Fruit fly (Drosophila melanogaster): Measurements from ENCODE around the gene GstD2.
A peak's percentile ranks its signal among the peaks of the same experiment; 100 is the strongest.

The GstD2 gene

DNA sequence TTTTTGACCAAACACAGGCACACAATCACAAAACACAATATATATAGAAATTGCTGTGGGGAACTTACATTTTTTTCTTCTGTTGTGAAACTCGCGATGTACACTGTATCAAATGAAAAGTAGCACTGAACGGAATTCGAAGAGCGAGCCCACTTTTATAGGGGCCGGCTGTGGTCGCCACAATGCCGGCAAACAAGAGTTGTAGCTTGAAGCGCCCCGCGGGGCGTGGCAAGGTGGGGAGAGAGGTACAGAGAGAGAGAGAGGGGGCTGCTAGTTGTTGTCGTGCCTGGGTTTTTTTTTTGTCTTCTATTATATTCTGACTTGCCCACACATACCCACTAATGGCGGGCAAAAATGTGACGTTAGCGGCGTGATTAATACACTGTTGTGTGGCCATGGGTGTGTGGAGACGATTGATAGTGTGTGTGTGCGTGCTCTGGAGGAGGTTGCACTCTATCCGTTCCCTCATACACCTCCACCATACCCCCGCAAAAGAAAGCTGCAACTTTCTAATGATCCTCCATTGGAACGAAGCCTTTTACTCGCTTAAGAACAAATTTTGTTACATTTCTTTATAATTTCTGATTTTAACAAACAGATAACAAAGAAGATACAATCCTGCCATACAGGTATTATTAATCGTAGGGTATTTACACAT is 2.5 kb upstream of the GstD2 start, which contains the start of gene GstD1 (continued):
- TF ChIP-seq HmgD (GFP tag; optimal IDR thresholded peaks at IDR 0.05) (no peak), CG3163 (GFP tag; optimal IDR thresholded peaks at IDR 0.05) (peak; percentile 95), tgo (GFP tag; IDR thresholded peaks at IDR 0.05) (no peak; the same call in 2 of the 3 replicates), Bgb (GFP tag; IDR thresholded peaks at IDR 0.05; ENCODE audit: partially characterized antibody) (peak; percentile 63), CG13894 (tag; optimal IDR thresholded peaks at IDR 0.05) (peak; percentile 70), Opbp (GFP tag; IDR thresholded peaks at IDR 0.05; ENCODE audit: partially characterized antibody) (peak; percentile 35; the same call in 2 of the 3 replicates), Meics (GFP tag; optimal IDR thresholded peaks at IDR 0.05) (peak; percentile 73), CG12236 (GFP tag; optimal IDR thresholded peaks at IDR 0.05) (no peak), crol (GFP tag; IDR thresholded peaks at IDR 0.05) (peak; percentile 100), NK7.1 (GFP tag; optimal IDR thresholded peaks at IDR 0.05) (peak; percentile 33), sc (optimal IDR thresholded peaks at IDR 0.05) (no peak), sc (GFP tag; optimal IDR thresholded peaks at IDR 0.05) (no peak), slp2 (GFP tag; optimal IDR thresholded peaks at IDR 0.05) (peak; percentile 39), zen2 (GFP tag; IDR thresholded peaks at IDR 0.05; ENCODE audit: partially characterized antibody) (peak; percentile 38; the same call in 1 of the 3 replicates), cg (GFP tag; optimal IDR thresholded peaks at IDR 0.05) (peak; percentile 76), E2f1 (GFP tag; IDR thresholded peaks at IDR 0.05) (peak; percentile 51), bab2 (GFP tag; optimal IDR thresholded peaks at IDR 0.05) (peak; percentile 51), vvl (GFP tag; IDR thresholded peaks at IDR 0.05) (peak; percentile 44; the same call in 1 of the 2 replicates), CG12219 (GFP tag; optimal IDR thresholded peaks at IDR 0.05) (no peak), Atf-2 (GFP tag; optimal IDR thresholded peaks at IDR 0.05) (no peak), CoRest (tag; optimal IDR thresholded peaks at IDR 0.05) (peak; percentile 26), CG13624 (GFP tag; optimal IDR thresholded peaks at IDR 0.05) (peak; percentile 21), esg (GFP tag; conservative IDR thresholded peaks at IDR 0.05) (peak; percentile 16; the same call in 1 of the 2 replicates), danr (GFP tag; IDR thresholded peaks at IDR 0.05) (no peak), CG4282 (GFP tag; optimal IDR thresholded peaks at IDR 0.05) (peak; percentile 3), Stat92E (GFP tag; optimal IDR thresholded peaks at IDR 0.05) (peak in 1 of 3 experiments; percentile 21), Abd-B (GFP tag; optimal IDR thresholded peaks at IDR 0.05) (peak; percentile 21), CG1603 (tag; optimal IDR thresholded peaks at IDR 0.05) (peak; percentile 6), bbx (GFP tag; IDR thresholded peaks at IDR 0.05; ENCODE audit: partially characterized antibody) (0 out of 2 replicates have a peak, but pooled peaks have one; percentile 28), ewg (GFP tag; optimal IDR thresholded peaks at IDR 0.05) (peak; percentile 21), CG6791 (GFP tag; IDR thresholded peaks at IDR 0.05; ENCODE audit: partially characterized antibody) (0 out of 3 replicates have a peak, but pooled peaks have one; percentile 27), HLHmδ (GFP tag; optimal IDR thresholded peaks at IDR 0.05) (no peak), ind (GFP tag; optimal IDR thresholded peaks at IDR 0.05) (peak; percentile 63), Hmx (GFP tag; optimal IDR thresholded peaks at IDR 0.05) (no peak), mirr (GFP tag; optimal IDR thresholded peaks at IDR 0.05) (peak; percentile 43), CG33557 (GFP tag; optimal IDR thresholded peaks at IDR 0.05) (no peak), bcd (GFP tag; optimal IDR thresholded peaks at IDR 0.05) (peak; percentile 51), trem (tag; optimal IDR thresholded peaks at IDR 0.05) (peak; percentile 5), CG4424 (GFP tag; optimal IDR thresholded peaks at IDR 0.05) (peak; percentile 8), twi (tag; optimal IDR thresholded peaks at IDR 0.05) (no peak), chn (GFP tag; optimal IDR thresholded peaks at IDR 0.05) (peak; percentile 30), CG34224 (GFP tag; IDR thresholded peaks at IDR 0.05; ENCODE audit: partially characterized antibody) (peak; percentile 54; the same call in 2 of the 3 replicates), CG15601 (tag; optimal IDR thresholded peaks at IDR 0.05) (no peak), CG18619 (GFP tag; optimal IDR thresholded peaks at IDR 0.05) (peak; percentile 44), nmo (GFP tag; optimal IDR thresholded peaks at IDR 0.05) (peak; percentile 54), Deaf1 (tag; optimal IDR thresholded peaks at IDR 0.05) (peak; percentile 20), Sox100B (GFP tag; optimal IDR thresholded peaks at IDR 0.05) (peak; percentile 18), Asciz (GFP tag; optimal IDR thresholded peaks at IDR 0.05) (no peak)

Measured in whole organism, embryonic.